Fruit fly (Drosophila melanogaster) whole organism, wandering third instar larva: ENCODE results near the gene Adsl.

Source experiments
- CG32264 ChIP-seq: fragments of 200-800 bp; sonication (Bioruptor generic); optimal IDR thresholded peaks from 2 replicates; lab custom pipeline; 2016; ENCODE audit warnings: missing biosample characterization, missing genetic modification characterization
- CG9705 ChIP-seq: fragments of 200-800 bp; sonication (Bioruptor generic); optimal IDR thresholded peaks from 2 replicates; lab custom pipeline; 2018; ENCODE audit warnings: missing biosample characterization, mild to moderate bottlenecking, missing genetic modification characterization
- CrebA ChIP-seq: fragments of 200-800 bp; sonication (Bioruptor generic); optimal IDR thresholded peaks from 2 replicates; lab custom pipeline; 2016; ENCODE audit warnings: missing biosample characterization, mild to moderate bottlenecking, missing genetic modification characterization, borderline replicate concordance
- Dfd ChIP-seq: fragments of >200 bp; optimal IDR thresholded peaks from 2 replicates; lab custom pipeline; 2017; ENCODE audit warnings: missing biosample characterization, missing genetic modification characterization
- GATAd ChIP-seq: sonication (Bioruptor generic); optimal IDR thresholded peaks from 2 replicates; lab custom pipeline; 2016; ENCODE audit warnings: missing biosample characterization, missing genetic modification characterization
- Hnf4 ChIP-seq: fragments of 200-800 bp; sonication (Bioruptor generic); optimal IDR thresholded peaks from 2 replicates; lab custom pipeline; 2016; ENCODE audit warnings: missing biosample characterization, mild to moderate bottlenecking, missing genetic modification characterization
- Hr78 ChIP-seq: fragments of >200 bp; optimal IDR thresholded peaks from 2 replicates; lab custom pipeline; 2017; ENCODE audit warnings: missing biosample characterization, missing genetic modification characterization
- Hr83 ChIP-seq: fragments of 200-300 bp; sonication (Bioruptor generic); optimal IDR thresholded peaks from 2 replicates; lab custom pipeline; 2016; ENCODE audit warnings: missing biosample characterization, mild to moderate bottlenecking, missing genetic modification characterization, moderate library complexity; ENCODE audit not compliant: poor library complexity, severe bottlenecking
- Jra ChIP-seq: sonication (Bioruptor generic); optimal IDR thresholded peaks from 2 replicates; lab custom pipeline; 2016; ENCODE audit warnings: missing biosample characterization, missing genetic modification characterization
- Mio ChIP-seq: sonication (Bioruptor generic); optimal IDR thresholded peaks from 2 replicates; lab custom pipeline; 2016; ENCODE audit warnings: missing biosample characterization, missing genetic modification characterization
- Myc ChIP-seq: fragments of >200 bp; optimal IDR thresholded peaks from 2 replicates; lab custom pipeline; 2017
- N ChIP-seq: fragments of >200 bp; optimal IDR thresholded peaks from 2 replicates; lab custom pipeline; 2018; ENCODE audit warnings: missing biosample characterization, missing external identifiers, missing genetic modification characterization
- Rel ChIP-seq, 2 experiments: fragments of 200-800 bp; sonication (Bioruptor generic) in 1 of 2; optimal IDR thresholded peaks; 2 replicates in 1 of 2; 3 replicates in 1 of 2; lab custom pipeline; 2016 to 2019; ENCODE audit warnings: mild to moderate bottlenecking in 2 of 2, missing biosample characterization in 2 of 2, missing genetic modification characterization in 2 of 2, moderate library complexity in 1 of 2
- Sp1 ChIP-seq: fragments of 200-800 bp; sonication (Bioruptor generic); optimal IDR thresholded peaks from 3 replicates; lab custom pipeline; 2019; ENCODE audit warnings: missing biosample characterization, mild to moderate bottlenecking, missing genetic modification characterization, moderate library complexity
- Vsx2 ChIP-seq: fragments of 200-300, 225-300 bp; sonication (Bioruptor generic); optimal IDR thresholded peaks from 2 replicates; lab custom pipeline; 2018; ENCODE audit warnings: missing biosample characterization, missing genetic modification characterization; ENCODE audit not compliant: partially characterized antibody
- br ChIP-seq: fragments of 200-800 bp; sonication (Bioruptor generic); optimal IDR thresholded peaks from 2 replicates; lab custom pipeline; 2016; ENCODE audit warnings: missing biosample characterization, missing genetic modification characterization
- brk ChIP-seq: fragments of 200-800 bp; sonication (Bioruptor generic); optimal IDR thresholded peaks from 2 replicates; lab custom pipeline; 2016; ENCODE audit warnings: missing biosample characterization, mild to moderate bottlenecking, missing genetic modification characterization
- dl ChIP-seq, 2 experiments: fragments of 175-275, 200-275 bp in 1 of 2; fragments of 200-275 bp in 1 of 2; sonication (Bioruptor generic); optimal IDR thresholded peaks; lab custom pipeline; 2018; ENCODE audit warnings: mild to moderate bottlenecking in 2 of 2, missing biosample characterization in 2 of 2, missing genetic modification characterization in 2 of 2, moderate library complexity in 2 of 2; ENCODE audit not compliant: partially characterized antibody in 2 of 2, insufficient read depth in 1 of 2
- dmrt93B ChIP-seq: fragments of 200-800 bp; sonication (Bioruptor generic); optimal IDR thresholded peaks from 2 replicates; lab custom pipeline; 2018; ENCODE audit warnings: missing biosample characterization, mild to moderate bottlenecking, missing genetic modification characterization
- ey ChIP-seq: fragments of 200-800 bp; sonication (Bioruptor generic); optimal IDR thresholded peaks from 2 replicates; lab custom pipeline; 2016; ENCODE audit warnings: missing biosample characterization, missing genetic modification characterization
- foxo ChIP-seq, 2 experiments: fragments of 200-800 bp; sonication (Bioruptor generic); optimal IDR thresholded peaks; 2 replicates in 1 of 2; 3 replicates in 1 of 2; lab custom pipeline; 2016 to 2017; ENCODE audit warnings: missing biosample characterization in 2 of 2, missing genetic modification characterization in 2 of 2
- fru ChIP-seq: fragments of 200-800 bp; sonication (Bioruptor generic); optimal IDR thresholded peaks from 3 replicates; lab custom pipeline; 2016; ENCODE audit warnings: missing biosample characterization, mild to moderate bottlenecking, missing genetic modification characterization
- h ChIP-seq: fragments of 200-800 bp; sonication (Bioruptor generic); optimal IDR thresholded peaks from 3 replicates; lab custom pipeline; 2016; ENCODE audit warnings: missing biosample characterization, mild to moderate bottlenecking, missing genetic modification characterization
- jim ChIP-seq: fragments of 175-275, 200-325 bp; sonication (Bioruptor generic); optimal IDR thresholded peaks from 2 replicates; lab custom pipeline; 2016; ENCODE audit warnings: missing biosample characterization, mild to moderate bottlenecking, missing genetic modification characterization
- lola ChIP-seq: fragments of >200 bp; optimal IDR thresholded peaks from 2 replicates; lab custom pipeline; 2017; ENCODE audit warnings: missing biosample characterization, missing genetic modification characterization
- pan ChIP-seq: fragments of >200 bp; optimal IDR thresholded peaks from 2 replicates; lab custom pipeline; 2017
- psq ChIP-seq: fragments of 200-800 bp; sonication (Bioruptor generic); optimal IDR thresholded peaks from 3 replicates; lab custom pipeline; 2017; ENCODE audit warnings: missing biosample characterization, mild to moderate bottlenecking, missing genetic modification characterization, moderate library complexity
- rgr ChIP-seq: fragments of 200-800 bp; sonication (Bioruptor generic); optimal IDR thresholded peaks from 3 replicates; lab custom pipeline; 2016; ENCODE audit warnings: missing biosample characterization, mild to moderate bottlenecking, missing genetic modification characterization
- sage ChIP-seq: fragments of 200-800 bp; sonication (Bioruptor generic); optimal IDR thresholded peaks from 2 replicates; lab custom pipeline; 2016; ENCODE audit warnings: missing biosample characterization, mild to moderate bottlenecking, missing genetic modification characterization
- sv ChIP-seq: fragments of 200-800 bp; sonication (Bioruptor generic); optimal IDR thresholded peaks from 3 replicates; lab custom pipeline; 2016; ENCODE audit warnings: missing biosample characterization, missing genetic modification characterization
- tai ChIP-seq: sonication (Bioruptor generic); optimal IDR thresholded peaks from 2 replicates; lab custom pipeline; 2016; ENCODE audit warnings: missing biosample characterization, missing genetic modification characterization
- usp ChIP-seq: fragments of >200 bp; optimal IDR thresholded peaks from 2 replicates; lab custom pipeline; 2017; ENCODE audit warnings: missing biosample characterization, missing genetic modification characterization

Gene Adsl

DNA sequence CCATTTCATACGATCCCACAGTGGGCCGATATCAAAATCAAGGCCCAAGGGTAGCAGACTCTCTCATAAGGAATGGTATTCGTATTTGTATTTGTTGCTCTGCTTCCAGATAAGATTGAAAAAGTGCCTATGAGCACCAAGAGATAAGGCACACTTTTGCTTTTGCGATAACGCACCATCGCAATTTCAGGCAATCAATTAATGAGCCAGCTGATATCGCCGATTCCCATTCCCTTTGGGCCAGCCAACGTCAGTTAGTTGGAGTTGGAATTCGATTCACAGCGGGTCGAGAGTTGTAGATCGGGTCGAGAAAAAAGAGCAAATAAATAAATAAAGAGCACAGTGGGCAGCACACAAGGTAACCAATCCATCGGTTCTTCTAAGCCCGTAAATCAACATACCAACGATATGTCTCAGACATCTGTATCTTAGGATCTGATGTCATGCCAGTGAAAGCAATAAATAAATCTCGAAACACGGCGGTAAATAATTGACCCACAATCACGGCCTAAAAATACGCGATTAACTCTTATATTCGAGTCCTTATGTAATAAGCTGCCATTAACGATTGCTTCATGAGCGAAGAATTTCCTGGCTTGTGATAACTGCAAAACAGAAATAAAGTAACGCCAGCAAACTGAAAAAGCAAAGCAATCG lies 12.8 kb downstream of the Adsl start, which contains the start of gene CG8907:
Gene CG8907 (plus strand): TSS at position 252 of the 657 bp plus-strand sequence.
- TF ChIP-seq Hr78 (GFP tag; lab: Kevin White, UChicago) (no peak), Rel (GFP tag; optimal IDR thresholded peaks at IDR 0.05; lab: Kevin White, UChicago) (no peak), Rel (tag; optimal IDR thresholded peaks at IDR 0.05; lab: Kevin White, UChicago) (peak; percentile 7), usp (GFP tag; lab: Kevin White, UChicago) (no peak), h (GFP tag; lab: Kevin White, UChicago) (peak; percentile 74), sv (GFP tag; lab: Kevin White, UChicago) (no peak), Vsx2 (peak; percentile 27), ey (GFP tag; lab: Kevin White, UChicago) (no peak), fru (peak; percentile 27)

DNA sequence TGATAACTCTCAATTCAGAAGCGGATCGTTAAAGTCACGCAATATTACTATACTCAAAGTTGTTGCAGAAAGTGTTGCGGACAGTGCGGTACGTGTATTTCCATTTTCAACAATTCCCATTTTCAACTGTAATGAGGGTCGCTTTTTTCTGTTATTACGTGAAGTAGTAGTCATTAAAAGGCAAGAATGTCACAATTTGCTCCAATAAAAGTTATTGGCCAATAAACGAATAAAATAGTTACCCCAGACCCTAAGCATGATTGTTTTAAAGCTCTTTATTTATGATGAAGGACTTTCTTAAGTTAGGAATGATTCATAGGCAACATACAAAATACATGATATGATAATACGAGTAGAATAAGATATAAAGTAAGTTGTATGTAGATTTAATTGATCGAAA lies 13.6 kb downstream of the Adsl start:
- TF ChIP-seq tai (GFP tag; lab: Kevin White, UChicago) (no peak), lola (no peak), dmrt93B (GFP tag; lab: Kevin White, UChicago) (no peak), ey (GFP tag; lab: Kevin White, UChicago) (no peak), br (GFP tag; lab: Kevin White, UChicago) (no peak), pan (lab: Kevin White, UChicago) (no peak)

DNA sequence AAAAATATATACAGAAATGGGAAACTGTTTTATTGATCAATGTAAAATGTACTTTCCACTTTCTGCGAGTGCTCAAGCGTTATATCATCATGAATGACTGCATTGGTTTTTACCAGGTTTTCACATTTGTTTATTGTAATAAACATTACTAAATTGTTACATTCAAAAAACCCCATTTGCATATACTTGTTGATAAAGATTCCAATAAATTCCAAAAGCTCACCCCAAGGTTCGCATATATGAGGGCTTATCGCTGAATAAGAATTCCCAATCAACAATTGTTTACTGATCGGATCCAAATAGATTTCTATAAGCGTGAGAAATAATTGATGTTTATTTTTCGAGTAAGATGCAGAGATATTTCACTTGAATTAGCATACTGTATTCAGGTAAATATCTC lies 17.5 kb downstream of the Adsl start:
- TF ChIP-seq Dfd (GFP tag; lab: Kevin White, UChicago), result no peak
- no peak for TF ChIP-seq Rel (GFP tag; optimal IDR thresholded peaks at IDR 0.05; lab: Kevin White, UChicago)
- peak; percentile 90 for TF ChIP-seq Rel (tag; optimal IDR thresholded peaks at IDR 0.05; lab: Kevin White, UChicago)
- TF ChIP-seq psq (GFP tag; lab: Kevin White, UChicago), result no peak

DNA sequence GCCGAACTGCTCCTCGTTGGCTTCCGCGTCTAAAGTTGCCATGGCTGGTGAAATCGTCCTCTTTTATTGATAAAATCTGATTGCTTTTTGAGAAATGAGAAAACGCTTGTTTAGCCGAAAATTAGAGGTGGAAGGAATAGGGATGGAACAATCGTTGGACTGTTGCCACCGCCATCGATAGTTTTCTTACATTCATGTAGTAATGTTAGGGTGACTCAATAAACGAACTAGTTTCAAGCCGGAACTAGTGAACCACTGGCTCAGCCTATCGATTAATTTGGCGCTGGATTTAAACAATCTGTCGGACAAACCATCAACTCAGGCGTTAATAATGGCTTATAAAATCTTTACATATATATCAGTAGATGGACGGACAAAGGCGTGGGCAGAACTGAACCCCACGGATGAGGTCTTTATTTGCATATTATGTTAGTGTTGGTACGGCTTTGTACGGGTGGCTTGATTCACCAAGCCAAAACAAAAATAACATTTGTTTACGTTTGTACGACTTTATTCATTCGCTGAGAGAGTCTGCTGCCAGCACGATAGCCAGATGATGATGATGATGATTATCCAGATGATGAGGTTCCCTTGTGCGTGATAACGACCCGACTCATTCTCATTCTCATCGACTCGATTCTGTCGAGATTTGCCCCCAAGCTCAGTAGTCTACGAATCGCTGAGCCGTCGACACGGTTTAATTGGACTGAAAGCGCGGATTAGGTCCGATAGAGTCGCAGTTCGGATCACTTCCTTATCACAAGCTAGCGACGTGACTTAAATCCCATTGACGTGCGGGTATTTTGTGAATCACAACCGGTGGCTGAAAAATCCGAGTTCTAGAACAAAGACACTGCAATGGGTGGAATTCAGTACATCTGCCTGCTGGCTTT lies 18.5 kb downstream of the Adsl start, which contains the start of the genes Sf3a1 and Irc:
Gene Sf3a1 (minus strand): TSS at position 138 of the 893 bp plus-strand sequence.
Gene Irc (plus strand): TSS at position 658 of the 893 bp plus-strand sequence.
- TF ChIP-seq brk (GFP tag; lab: Kevin White, UChicago) (no peak), dl (GFP tag; optimal IDR thresholded peaks at IDR 0.05; lab: Kevin White, UChicago; ENCODE audit: insufficient read depth in 1 of 2, partially characterized antibody in 2 of 2) (no peak), foxo (GFP tag; optimal IDR thresholded peaks at IDR 0.05; lab: Kevin White, UChicago) (no peak), CG32264 (GFP tag; lab: Kevin White, UChicago) (no peak), Jra (peak; percentile 37), GATAd (GFP tag; lab: Kevin White, UChicago) (no peak), Hnf4 (GFP tag; lab: Kevin White, UChicago) (peak; percentile 50), lola (no peak), Hr83 (GFP tag; lab: Kevin White, UChicago) (peak; percentile 60), Dfd (GFP tag; lab: Kevin White, UChicago) (no peak), Vsx2 (no peak), CrebA (GFP tag; lab: Kevin White, UChicago) (no peak), Rel (GFP tag; optimal IDR thresholded peaks at IDR 0.05; lab: Kevin White, UChicago) (no peak), Rel (tag; optimal IDR thresholded peaks at IDR 0.05; lab: Kevin White, UChicago) (peak; percentile 96), CG9705 (no peak), sv (GFP tag; lab: Kevin White, UChicago) (no peak), sage (GFP tag; lab: Kevin White, UChicago) (no peak), Mio (GFP tag; lab: Kevin White, UChicago) (no peak), fru (peak; percentile 95), N (no peak), br (GFP tag; lab: Kevin White, UChicago) (no peak), Myc (lab: Kevin White, UChicago) (no peak), Sp1 (no peak), ey (GFP tag; lab: Kevin White, UChicago) (peak; percentile 13), dmrt93B (GFP tag; lab: Kevin White, UChicago) (no peak), jim (GFP tag; lab: Kevin White, UChicago) (no peak), rgr (GFP tag; lab: Kevin White, UChicago) (peak; percentile 4)
